Worm (Caenorhabditis elegans) whole organism, L4/young adult: ENCODE results near the gene T25B6.4.
A peak's percentile ranks its signal among the peaks of the same experiment; 100 is the strongest.

Source experiments
- W03F9.2 ChIP-seq: fragments of 150-350 bp; optimal IDR thresholded peaks from 2 replicates; lab custom pipeline; 2014; ENCODE audit warnings: missing biosample characterization, missing genetic modification characterization
- dao-5 ChIP-seq: sonication (generic microtip); optimal IDR thresholded peaks from 2 replicates; lab custom pipeline; 2016; ENCODE audit warnings: missing genotype, missing genetic modification characterization, moderate library complexity, missing compliant biosample characterization
- him-1 ChIP-seq: sonication (generic microtip); optimal IDR thresholded peaks from 2 replicates; lab custom pipeline; 2016; ENCODE audit warnings: missing genotype, missing genetic modification reagents, missing genetic modification characterization, missing compliant biosample characterization

T25B6.4 gene

DNA sequence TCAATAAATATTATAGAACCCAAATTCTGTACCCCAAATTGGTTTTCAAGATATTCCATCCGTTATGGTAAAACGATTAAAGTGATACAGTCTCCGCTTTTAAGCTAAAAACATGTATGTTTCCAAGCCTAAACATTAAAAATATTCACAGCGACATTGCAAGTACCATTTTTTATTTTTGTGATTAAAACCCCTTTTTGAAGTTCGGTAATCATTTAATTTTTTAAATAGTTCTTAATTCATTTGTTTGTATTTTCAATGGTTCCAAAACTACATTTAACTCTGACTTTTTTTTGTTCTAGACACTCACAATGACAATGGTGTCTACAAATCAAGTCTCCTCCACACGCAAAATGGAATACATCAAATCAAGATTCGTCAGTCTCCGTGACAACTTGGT lies at the start of gene T25B6.4:
T25B6.4 (plus strand) TSS at position 301 of the 400 bp plus-strand sequence.
- TF ChIP-seq dao-5 (tag; lab: Kevin White, UChicago) (no peak), W03F9.2 (tag; lab: Kevin White, UChicago) (no peak), him-1 (no peak)

DNA sequence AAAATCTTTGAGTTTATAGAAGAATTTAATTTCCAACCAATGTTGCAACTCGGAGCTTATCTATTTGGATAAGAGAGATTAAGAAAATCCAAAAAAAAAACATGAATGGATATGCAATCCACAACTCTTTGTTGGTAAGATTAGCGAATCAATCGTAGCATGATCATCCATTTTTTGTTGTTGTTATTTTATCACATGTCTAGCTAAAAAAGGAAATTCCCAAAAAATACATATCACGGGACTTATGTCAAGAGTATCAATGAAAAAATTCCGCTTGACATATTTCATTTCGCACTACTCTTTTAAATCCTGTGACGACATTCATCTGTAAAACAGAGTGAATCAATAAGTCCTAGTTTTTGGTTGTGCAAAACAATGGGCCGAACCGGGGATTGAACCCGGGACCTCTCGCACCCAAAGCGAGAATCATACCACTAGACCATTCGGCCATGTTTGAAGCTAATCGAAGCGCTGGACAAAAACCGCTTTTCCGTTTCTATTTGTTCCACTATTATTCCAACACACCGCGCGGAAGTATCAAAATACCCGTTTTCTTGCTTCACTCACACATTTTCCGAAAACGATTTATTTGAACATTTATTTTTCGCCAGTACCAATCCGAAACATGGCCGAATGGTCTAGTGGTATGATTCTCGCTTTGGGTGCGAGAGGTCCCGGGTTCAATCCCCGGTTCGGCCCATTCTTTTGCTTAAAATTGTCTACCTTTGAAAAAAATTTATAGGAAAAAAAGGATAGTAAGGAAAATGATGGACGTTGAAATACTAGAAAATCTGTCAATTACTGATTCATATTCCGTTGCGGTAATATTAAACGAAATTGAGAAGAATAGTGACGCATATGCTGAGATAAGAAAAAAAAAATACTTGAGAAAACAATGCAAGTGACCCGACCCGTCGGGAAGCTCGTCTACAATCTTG lies 46.1 kb upstream of the T25B6.4 start:
- TF ChIP-seq W03F9.2 (tag; lab: Kevin White, UChicago) (no peak), him-1 (no peak), dao-5 (tag; lab: Kevin White, UChicago) (no peak)

DNA sequence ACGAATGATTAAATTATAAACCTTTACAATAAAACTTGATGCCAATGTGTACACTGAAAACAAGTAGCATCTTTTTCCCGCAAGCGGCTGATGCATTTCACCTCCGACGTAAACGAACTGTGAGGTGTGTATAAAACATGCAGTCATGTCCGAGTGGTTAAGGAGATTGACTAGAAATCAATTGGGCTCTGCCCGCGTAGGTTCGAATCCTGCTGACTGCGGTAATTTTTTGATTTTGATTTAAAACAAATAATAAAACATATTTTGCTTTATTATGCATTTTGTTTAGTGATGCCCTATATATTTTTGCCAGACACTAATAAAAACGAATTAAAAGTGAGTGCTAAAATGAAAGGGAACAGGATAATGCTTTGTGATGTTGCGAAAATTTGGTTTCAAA lies 44.1 kb upstream of the T25B6.4 start:
- no peak for TF ChIP-seq dao-5 (tag; lab: Kevin White, UChicago)
- TF ChIP-seq him-1: peak; percentile 19
- peak; percentile 48 for TF ChIP-seq W03F9.2 (tag; lab: Kevin White, UChicago)

DNA sequence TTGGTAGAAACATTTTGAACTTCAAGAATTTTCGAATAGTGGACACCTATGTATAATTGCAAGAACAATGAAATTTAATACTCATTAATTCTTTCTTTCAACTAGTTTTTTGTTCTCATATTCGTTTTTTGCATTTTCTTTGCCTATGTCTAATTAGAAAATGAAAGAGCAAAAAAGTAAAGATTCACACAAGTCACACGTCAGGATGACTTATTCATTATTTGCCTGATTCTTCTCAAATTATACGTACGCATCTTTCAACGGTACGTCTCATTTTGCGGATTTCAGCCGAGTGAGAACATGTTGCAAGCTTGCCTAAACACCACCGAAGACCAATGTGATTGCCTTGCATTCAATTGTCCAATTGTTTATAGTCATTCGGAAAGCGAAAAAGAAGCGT lies 34.8 kb upstream of the T25B6.4 start, which contains the start of gene nmur-1:
nmur-1 (plus strand) TSS at position 301 of the 400 bp plus-strand sequence.
- TF ChIP-seq dao-5 (tag; lab: Kevin White, UChicago) (no peak), W03F9.2 (tag; lab: Kevin White, UChicago) (no peak), him-1 (no peak)

DNA sequence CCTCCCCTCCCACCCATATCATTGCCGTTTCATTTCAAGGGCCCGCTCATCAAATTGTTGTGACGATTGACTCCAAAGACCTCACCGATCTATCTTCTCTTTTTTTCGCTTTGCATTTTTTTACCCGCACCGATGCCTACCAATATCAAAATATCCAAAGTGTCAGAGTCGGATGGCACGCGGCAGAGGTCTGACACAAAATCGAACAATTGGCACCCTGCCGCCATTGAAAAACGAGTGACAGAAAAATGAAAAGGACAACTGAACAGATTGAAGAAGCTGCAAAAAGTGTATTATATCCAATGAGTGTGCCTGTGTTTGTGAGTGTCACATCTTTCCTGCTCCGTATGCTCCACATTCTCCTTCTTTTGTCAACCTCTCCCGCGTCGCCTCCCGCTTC lies 29.1 kb upstream of the T25B6.4 start:
- no peak for TF ChIP-seq him-1

DNA sequence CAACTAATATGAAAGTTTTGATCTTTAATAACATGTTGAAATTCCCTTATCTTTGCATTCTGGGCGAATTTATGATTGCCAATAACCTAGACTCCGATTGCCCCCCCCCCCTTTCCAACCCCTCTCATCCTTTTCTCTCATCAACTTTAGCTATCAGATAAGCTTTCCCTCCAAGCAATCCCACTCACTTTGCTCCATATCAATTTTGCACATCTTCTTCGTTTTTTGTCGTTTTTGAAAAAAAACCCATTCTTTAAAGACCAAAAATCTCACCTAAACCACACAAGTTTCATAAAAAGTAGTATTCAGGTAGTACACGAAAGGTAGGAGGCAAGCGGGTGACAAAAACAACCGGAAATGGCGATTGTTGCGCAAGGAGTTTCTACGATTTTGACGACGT lies 27.7 kb upstream of the T25B6.4 start, which contains the start of gene twk-18:
twk-18 (plus strand) TSS at position 301 of the 400 bp plus-strand sequence.
- no peak for TF ChIP-seq dao-5 (tag; lab: Kevin White, UChicago)
- no peak for TF ChIP-seq W03F9.2 (tag; lab: Kevin White, UChicago)
- no peak for TF ChIP-seq him-1

DNA sequence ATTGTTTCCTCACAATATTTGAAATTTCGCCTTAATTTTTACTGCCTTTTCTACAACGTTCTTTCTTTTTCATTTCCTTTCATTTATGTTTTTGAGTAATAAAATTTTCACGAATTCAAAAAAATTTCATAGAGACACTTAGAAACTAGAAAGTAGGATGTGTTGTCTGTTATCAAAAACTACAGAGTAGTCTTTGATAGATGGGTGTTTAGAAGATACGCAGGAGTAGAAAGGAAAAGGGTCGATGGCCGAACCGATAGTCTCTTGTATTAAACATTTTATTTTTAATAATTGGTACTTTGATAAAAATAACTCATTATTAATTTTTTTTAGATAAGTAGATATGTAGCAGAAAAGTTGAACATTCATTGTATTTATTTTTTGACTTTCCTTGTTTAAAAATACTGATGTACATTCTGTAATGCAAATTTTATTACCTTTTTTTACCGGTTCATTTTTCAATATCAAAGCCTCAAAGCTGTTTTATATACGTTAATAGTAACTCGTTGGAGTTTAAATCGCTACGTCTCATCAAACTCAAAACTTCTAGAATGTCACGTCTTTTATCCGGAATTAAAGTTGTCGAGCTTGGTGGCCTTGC lies 23.6 kb upstream of the T25B6.4 start, which contains the start of gene C24A3.4:
C24A3.4 (plus strand) TSS at position 551 of the 601 bp plus-strand sequence.
- TF ChIP-seq dao-5 (tag; lab: Kevin White, UChicago): no peak
- TF ChIP-seq W03F9.2 (tag; lab: Kevin White, UChicago): no peak
- no peak for TF ChIP-seq him-1

DNA sequence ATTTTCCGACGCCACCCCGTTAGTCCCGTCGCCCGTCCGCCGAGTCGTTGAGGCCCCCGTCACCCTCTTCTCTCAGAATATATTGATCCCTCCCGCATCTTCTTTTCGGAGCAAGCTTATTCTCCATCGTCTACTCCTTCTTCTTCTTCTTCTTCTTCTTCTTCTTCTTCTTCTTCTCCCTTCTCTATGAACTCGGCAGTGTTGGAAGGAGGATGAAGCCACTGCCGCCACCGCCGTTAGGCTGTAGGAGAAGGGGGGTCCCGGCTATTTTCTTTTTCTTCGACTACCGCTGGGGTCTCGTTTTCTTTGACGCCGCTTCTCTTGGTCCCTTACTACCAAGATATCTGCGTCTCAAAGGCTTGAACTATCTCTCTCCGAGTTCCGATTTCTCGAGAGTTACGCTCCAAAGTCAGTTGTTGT lies 20.0 kb upstream of the T25B6.4 start:
- no peak for TF ChIP-seq dao-5 (tag; lab: Kevin White, UChicago)
- no peak for TF ChIP-seq W03F9.2 (tag; lab: Kevin White, UChicago)
- peak; percentile 50 for TF ChIP-seq him-1

DNA sequence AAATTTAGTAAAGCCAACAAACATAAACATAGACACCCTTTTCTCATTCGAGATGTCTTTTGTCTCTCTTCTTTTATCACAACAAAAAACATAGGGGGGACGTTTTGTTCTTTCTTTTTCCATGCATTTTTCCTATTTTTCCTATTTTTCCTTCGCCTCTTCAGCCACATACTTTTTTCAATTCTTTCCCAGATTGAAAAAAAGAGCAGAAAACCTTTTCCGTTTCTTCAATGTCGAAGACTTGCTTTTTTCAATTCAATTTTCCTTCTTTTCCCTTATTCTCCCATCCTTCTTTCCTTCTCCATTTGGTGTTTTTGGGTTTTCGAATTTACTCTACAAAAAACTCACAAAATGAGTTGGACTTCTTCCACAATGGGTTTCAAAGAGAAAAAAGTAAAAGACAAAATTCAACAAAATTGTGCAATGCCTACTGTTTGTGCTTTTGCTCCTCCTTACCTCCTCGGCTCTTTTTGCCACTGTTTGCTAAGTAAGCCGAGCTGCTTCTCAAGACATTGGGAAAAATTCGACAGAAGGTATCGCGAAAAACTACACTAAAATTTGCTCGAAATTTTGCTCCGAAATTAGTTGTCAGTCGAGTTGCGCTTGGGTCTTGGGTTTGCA lies 18.9 kb upstream of the T25B6.4 start:
- TF ChIP-seq him-1 (no peak), W03F9.2 (tag; lab: Kevin White, UChicago) (no peak), dao-5 (tag; lab: Kevin White, UChicago) (no peak)

DNA sequence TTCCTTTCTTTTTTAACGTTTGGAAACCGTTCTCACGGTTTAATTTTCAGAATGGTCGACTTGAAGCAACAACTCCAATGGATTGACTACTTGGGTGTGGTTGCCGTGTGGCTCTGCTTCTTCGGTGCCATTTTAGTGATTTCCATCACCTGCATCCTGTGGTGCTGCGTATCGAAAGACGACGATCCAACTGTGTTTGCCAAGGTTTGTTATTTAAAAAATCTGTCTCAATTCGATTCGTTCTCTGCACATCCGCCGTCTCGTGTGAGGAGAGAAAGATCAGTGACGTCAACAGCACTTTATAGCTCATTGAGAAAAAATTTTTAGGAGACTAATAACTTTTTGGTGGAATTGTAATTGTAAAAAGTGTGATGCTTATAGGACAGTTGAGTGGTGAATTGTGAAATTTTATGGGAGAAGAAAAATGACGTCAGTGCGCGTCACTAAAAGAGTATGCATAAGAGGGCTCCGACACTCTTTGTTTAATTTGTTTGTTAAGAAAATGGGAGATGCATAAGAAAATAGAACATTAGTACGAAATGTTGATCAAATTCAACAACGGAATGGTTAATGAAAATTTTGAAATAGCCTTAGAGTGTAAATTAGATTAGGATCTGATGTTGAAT lies 18.0 kb upstream of the T25B6.4 start, which contains the start of gene C24A3.2:
C24A3.2 (plus strand) TSS at position 51 of the 626 bp plus-strand sequence.
- no peak for TF ChIP-seq W03F9.2 (tag; lab: Kevin White, UChicago)
- TF ChIP-seq dao-5 (tag; lab: Kevin White, UChicago): no peak
- no peak for TF ChIP-seq him-1

DNA sequence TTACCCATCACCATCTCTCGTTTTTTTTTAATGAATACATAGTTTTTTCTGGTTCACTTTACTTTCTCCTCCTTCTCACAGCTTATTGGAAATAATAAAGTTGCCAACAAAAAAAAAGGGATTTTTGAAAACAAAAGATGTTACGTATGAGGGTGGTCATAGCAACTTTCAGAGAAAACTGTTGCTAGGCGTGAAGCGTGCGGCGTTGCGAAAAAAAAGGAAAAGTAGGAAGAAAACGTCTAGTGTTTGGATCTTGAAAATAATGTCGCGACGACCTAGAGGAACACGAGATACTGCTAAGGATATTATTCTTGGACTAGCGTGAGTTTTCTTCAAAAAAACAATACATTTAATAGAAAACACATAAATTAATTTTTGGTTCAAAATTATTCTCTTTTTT lies 16.7 kb upstream of the T25B6.4 start, which contains the start of gene C24A3.1:
C24A3.1 (plus strand) TSS at position 263 of the 400 bp plus-strand sequence.
- TF ChIP-seq him-1 (no peak), dao-5 (tag; lab: Kevin White, UChicago) (no peak), W03F9.2 (tag; lab: Kevin White, UChicago) (no peak)

DNA sequence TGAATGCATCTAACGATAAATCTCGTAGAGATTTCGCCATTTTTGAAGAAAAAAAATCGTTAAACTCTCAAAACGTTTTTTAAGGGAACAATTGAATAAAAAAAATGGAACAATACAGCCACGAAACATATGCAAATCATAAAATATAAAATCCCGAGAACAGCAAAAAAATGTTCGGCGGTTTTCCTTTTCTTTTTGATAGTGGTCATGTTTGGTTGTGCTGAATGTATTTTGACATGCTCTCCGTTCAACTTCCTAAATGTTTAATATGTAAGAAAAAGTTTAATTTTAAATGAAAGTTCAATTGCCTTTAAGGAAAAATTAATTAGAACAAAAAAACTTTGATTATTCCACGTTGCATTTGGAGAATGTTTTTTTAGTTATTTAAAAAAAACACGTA lies 5.1 kb upstream of the T25B6.4 start, which contains the start of gene C24A3.9:
C24A3.9 (minus strand) TSS at position 101 of the 400 bp plus-strand sequence.
- TF ChIP-seq him-1 (no peak), W03F9.2 (tag; lab: Kevin White, UChicago) (no peak), dao-5 (tag; lab: Kevin White, UChicago) (no peak)

DNA sequence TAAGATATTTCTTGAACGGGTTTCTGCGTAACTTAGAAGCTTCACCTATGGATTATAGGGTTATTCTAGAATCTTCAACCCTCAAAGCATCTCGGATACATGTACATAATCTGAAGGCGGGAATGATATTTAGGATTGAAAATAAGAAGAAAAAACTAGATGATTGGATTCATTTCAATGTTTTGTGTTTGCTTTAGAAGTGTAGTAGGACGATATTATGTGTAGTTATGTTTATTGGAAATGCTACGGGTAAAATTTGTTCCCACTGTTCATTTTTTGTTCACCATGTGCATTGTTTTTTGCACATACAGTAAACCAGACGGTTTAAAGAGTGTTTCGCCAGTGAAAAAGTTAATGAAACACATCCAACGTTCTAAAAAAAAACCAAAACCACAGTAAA lies 4.0 kb upstream of the T25B6.4 start:
- TF ChIP-seq W03F9.2 (tag; lab: Kevin White, UChicago) (no peak), him-1 (no peak), dao-5 (tag; lab: Kevin White, UChicago) (no peak)
